Fruit fly (Drosophila melanogaster) S2 (cell line): ENCODE measurements around the gene hwt.

Source experiments
- CG8478 ChIP-seq: fragments of >200 bp; optimal IDR thresholded peaks from 2 replicates; lab custom pipeline; 2018
- CTCF ChIP-seq, 2 experiments: fragments of >200 bp; optimal IDR thresholded peaks; 2 replicates each; lab custom pipeline; 2018

dm6 chrX:12473953-12474468, 94.2 kb downstream of the hwt start:
- TF ChIP-seq CG8478 (lab: Kevin White, UChicago) (no peak), CTCF (optimal IDR thresholded peaks at IDR 0.05; lab: Kevin White, UChicago) (no peak)
